Fruit fly (Drosophila melanogaster): ENCODE data around the gene CG31495.

dm6 chr3R:13837807-13838206, 1.9 kb downstream of the CG31495 start, which contains the start of gene Nsf2:
- TF ChIP-seq CTCF (optimal IDR thresholded peaks at IDR 0.05) (peak in 1 of 2 experiments; percentile 46), CG8478 (optimal IDR thresholded peaks at IDR 0.05) (no peak)
